Fruit fly (Drosophila melanogaster): ENCODE measurements around the gene CG42369.
A peak's percentile ranks its signal among the peaks of the same experiment; 100 is the strongest.

The CG42369 gene

DNA sequence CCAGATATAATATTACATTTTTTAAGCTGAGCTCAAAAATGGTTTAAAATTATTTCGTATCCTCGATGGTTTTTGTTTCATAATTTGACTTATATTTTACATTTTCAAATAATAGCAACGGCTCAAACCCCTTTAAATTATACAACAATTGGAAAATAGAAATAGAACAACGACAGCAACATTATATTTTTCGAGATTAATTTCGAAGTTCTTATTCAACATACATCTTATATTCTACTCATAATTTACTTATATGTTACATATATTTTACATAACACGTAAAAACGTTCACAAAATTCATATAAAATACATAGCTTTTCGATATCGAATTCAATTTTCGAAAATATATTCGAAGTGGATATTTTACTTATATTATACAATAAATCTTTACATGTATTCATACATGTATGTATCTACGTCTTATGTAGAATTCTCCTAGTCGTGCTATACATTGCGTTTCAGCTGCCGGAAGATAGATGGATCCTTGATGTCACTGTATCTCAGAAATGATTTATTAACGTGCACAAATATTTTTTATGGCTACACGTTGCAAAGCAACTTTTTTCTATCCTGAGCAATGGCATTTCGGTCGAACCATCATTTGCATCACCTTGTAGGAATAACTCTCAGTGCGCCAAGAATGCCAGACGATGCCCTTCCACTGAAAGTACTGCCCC lies 40.2 kb downstream of the CG42369 start (continued):
- peak; percentile 58 for TF ChIP-seq knrl (GFP tag; IDR thresholded peaks at IDR 0.05; ENCODE audit: partially characterized antibody)
- TF ChIP-seq Asciz (GFP tag; optimal IDR thresholded peaks at IDR 0.05), result peak; percentile 44
- peak; percentile 22; the same call in 1 of the 2 replicates for TF ChIP-seq bbx (GFP tag; IDR thresholded peaks at IDR 0.05; ENCODE audit: partially characterized antibody)
- TF ChIP-seq vvl (GFP tag; IDR thresholded peaks at IDR 0.05), result peak; percentile 29; the same call in 1 of the 2 replicates
- peak; percentile 69; the same call in 2 of the 3 replicates for TF ChIP-seq zfh1 (GFP tag; IDR thresholded peaks at IDR 0.05)
- peak; percentile 46 for TF ChIP-seq Hsf (GFP tag; optimal IDR thresholded peaks at IDR 0.05)
- TF ChIP-seq CG7963 (GFP tag; IDR thresholded peaks at IDR 0.05; ENCODE audit: partially characterized antibody), result no peak
- TF ChIP-seq MTF-1 (GFP tag; optimal IDR thresholded peaks at IDR 0.05; ENCODE audit: borderline replicate concordance), result peak; percentile 65
- TF ChIP-seq CTCF (GFP tag; optimal IDR thresholded peaks at IDR 0.05), result peak; percentile 94
- peak; percentile 59 for TF ChIP-seq CG17359 (tag; optimal IDR thresholded peaks at IDR 0.05)
- TF ChIP-seq bsh (GFP tag; optimal IDR thresholded peaks at IDR 0.05), result peak in 1 of 2 experiments; percentile 49
- no peak for TF ChIP-seq CG13287 (GFP tag; IDR thresholded peaks at IDR 0.05; ENCODE audit: partially characterized antibody)
- no peak for TF ChIP-seq NK7.1 (GFP tag; optimal IDR thresholded peaks at IDR 0.05)
- peak; percentile 40; the same call in 1 of the 2 replicates for TF ChIP-seq lmd (GFP tag; IDR thresholded peaks at IDR 0.05)
- no peak for TF ChIP-seq Eip74EF (GFP tag; optimal IDR thresholded peaks at IDR 0.05)
- TF ChIP-seq kay (GFP tag; optimal IDR thresholded peaks at IDR 0.05), result no peak
- TF ChIP-seq NFAT (GFP tag; IDR thresholded peaks at IDR 0.05), result peak; percentile 53; the same call in 1 of the 2 replicates
- no peak for TF ChIP-seq CG18476 (GFP tag; optimal IDR thresholded peaks at IDR 0.05)
- TF ChIP-seq CG4360 (GFP tag; IDR thresholded peaks at IDR 0.05), result no peak
- TF ChIP-seq CG18619 (GFP tag; optimal IDR thresholded peaks at IDR 0.05), result no peak
- peak; percentile 14 for TF ChIP-seq B-H2 (GFP tag; optimal IDR thresholded peaks at IDR 0.05)
- peak; percentile 52 for TF ChIP-seq CG7839 (tag; optimal IDR thresholded peaks at IDR 0.05)
- TF ChIP-seq CG1647 (GFP tag; optimal IDR thresholded peaks at IDR 0.05), result no peak
- TF ChIP-seq cato (GFP tag; optimal IDR thresholded peaks at IDR 0.05; ENCODE audit: borderline replicate concordance), result no peak
- peak; percentile 32 for TF ChIP-seq dmrt99B (tag; optimal IDR thresholded peaks at IDR 0.05)
- TF ChIP-seq sim (GFP tag; IDR thresholded peaks at IDR 0.05), result no peak
- peak; percentile 43 for TF ChIP-seq en (GFP tag; optimal IDR thresholded peaks at IDR 0.05)
- no peak for TF ChIP-seq CG6765 (GFP tag; optimal IDR thresholded peaks at IDR 0.05)
- TF ChIP-seq NfI (GFP tag; optimal IDR thresholded peaks at IDR 0.05), result peak; percentile 74
- peak; percentile 54 for TF ChIP-seq CG4820 (GFP tag; optimal IDR thresholded peaks at IDR 0.05)
- TF ChIP-seq Oaz (GFP tag; IDR thresholded peaks at IDR 0.05), result 0 out of 2 replicates have a peak, but pooled peaks have one; percentile 28
- peak; percentile 9 for TF ChIP-seq CG8290 (GFP tag; optimal IDR thresholded peaks at IDR 0.05)
- peak in 1 of 2 experiments; percentile 58 for TF ChIP-seq CG8290 (tag; optimal IDR thresholded peaks at IDR 0.05)
- TF ChIP-seq CG13775 (GFP tag; optimal IDR thresholded peaks at IDR 0.05), result peak; percentile 1
- TF ChIP-seq kni (GFP tag; optimal IDR thresholded peaks at IDR 0.05), result no peak
- peak; percentile 70 for TF ChIP-seq Bgb (GFP tag; IDR thresholded peaks at IDR 0.05; ENCODE audit: partially characterized antibody)
- TF ChIP-seq fu2 (GFP tag; optimal IDR thresholded peaks at IDR 0.05), result no peak
- no peak for TF ChIP-seq CG12104 (GFP tag; optimal IDR thresholded peaks at IDR 0.05)
- TF ChIP-seq CG6254 (GFP tag; optimal IDR thresholded peaks at IDR 0.05), result peak; percentile 33
- no peak for TF ChIP-seq CG32772 (GFP tag; IDR thresholded peaks at IDR 0.05)
- peak; percentile 30 for TF ChIP-seq CG1529 (GFP tag; optimal IDR thresholded peaks at IDR 0.05)
- no peak for TF ChIP-seq CG15011 (GFP tag; optimal IDR thresholded peaks at IDR 0.05)
- no peak for TF ChIP-seq hkb (optimal IDR thresholded peaks at IDR 0.05)
- peak; percentile 38; the same call in 1 of the 2 replicates for TF ChIP-seq hkb (GFP tag; IDR thresholded peaks at IDR 0.05)
- peak; percentile 11 for TF ChIP-seq Mes4 (GFP tag; optimal IDR thresholded peaks at IDR 0.05)
- TF ChIP-seq CG13123 (GFP tag; optimal IDR thresholded peaks at IDR 0.05), result no peak
- TF ChIP-seq CG2712 (tag; optimal IDR thresholded peaks at IDR 0.05), result peak; percentile 61
- peak; percentile 77 for TF ChIP-seq CG7987 (GFP tag; optimal IDR thresholded peaks at IDR 0.05)
- no peak for TF ChIP-seq CG12236 (GFP tag; optimal IDR thresholded peaks at IDR 0.05)

All from whole organism, embryonic.